Fruit fly (Drosophila melanogaster): ENCODE results near the gene CG43999.

The CG43999 gene

DNA sequence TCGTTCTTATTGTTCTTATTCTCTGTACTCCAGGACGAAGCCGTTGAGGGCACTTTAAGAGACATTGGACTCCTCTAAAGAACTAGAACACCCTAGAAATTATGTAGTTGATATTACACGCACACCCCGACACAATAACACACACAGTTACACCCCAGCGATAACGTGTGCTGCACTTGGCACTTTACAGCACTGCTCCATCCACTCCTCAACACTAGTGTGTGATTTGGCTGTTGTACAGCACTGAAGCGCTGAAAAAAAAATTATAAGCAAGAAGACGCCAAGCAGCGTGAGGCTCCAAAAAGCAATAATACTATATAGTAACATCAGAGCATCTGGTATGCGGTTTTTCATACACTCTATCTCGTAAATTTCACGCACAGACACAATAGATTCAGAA is 32.1 kb upstream of the CG43999 start:
- no peak for TF ChIP-seq CG13204 (GFP tag; optimal IDR thresholded peaks at IDR 0.05)
- TF ChIP-seq CG17806 (tag; optimal IDR thresholded peaks at IDR 0.05) = no peak
- TF ChIP-seq Snoo (tag; optimal IDR thresholded peaks at IDR 0.05) = no peak
- TF ChIP-seq fd96Ca (GFP tag; IDR thresholded peaks at IDR 0.05) = no peak
- TF ChIP-seq gl (tag; optimal IDR thresholded peaks at IDR 0.05) = no peak
- TF ChIP-seq CG34367 (tag; optimal IDR thresholded peaks at IDR 0.05) = no peak
- TF ChIP-seq Pif1B (GFP tag; optimal IDR thresholded peaks at IDR 0.05) = no peak
- no peak for TF ChIP-seq CG15710 (tag; optimal IDR thresholded peaks at IDR 0.05)
- no peak for TF ChIP-seq CG8301 (tag; optimal IDR thresholded peaks at IDR 0.05)
- no peak for TF ChIP-seq CG10348 (GFP tag; IDR thresholded peaks at IDR 0.05)

DNA sequence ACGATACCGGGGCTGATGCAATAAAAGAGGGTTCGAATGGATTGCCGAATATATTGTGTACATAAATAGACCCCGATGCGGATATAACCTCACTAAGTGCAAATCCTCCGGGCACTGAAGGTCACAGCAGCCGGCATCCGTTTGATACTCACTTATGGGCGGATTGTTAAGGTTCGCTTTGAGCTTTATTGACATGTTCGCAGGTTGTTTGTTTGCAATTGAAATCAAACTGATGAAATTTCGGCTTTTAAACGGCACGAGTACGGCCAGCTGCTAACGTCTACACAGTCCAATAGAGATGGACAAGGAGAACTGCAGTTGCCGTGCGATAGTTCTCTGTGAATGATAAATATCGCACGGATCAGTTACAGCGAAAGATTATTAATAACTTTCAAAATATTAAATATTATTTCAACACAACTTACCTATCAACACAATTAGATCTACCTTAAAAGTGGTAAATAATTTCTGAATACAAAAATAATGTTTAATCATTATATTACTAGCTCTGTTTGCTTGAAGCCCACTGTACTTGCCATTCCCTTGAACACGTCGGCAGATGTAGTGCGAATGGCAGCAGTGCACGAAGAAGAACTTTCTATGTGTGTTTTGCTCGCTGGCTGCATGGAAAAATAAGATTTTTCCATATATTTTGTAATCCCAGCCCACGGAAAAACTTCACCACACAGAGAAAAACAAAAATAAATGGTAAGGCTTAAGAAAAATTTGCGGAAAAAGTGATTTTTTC is 29.5 kb upstream of the CG43999 start, which contains the start of the genes GluProRS and AP-1sigma:
TSS of gene GluProRS (minus strand) at position 301 of the 748 bp plus-strand sequence.
TSS of gene AP-1sigma (plus strand) at position 561 of the 748 bp plus-strand sequence.
- TF ChIP-seq CG10348 (GFP tag; IDR thresholded peaks at IDR 0.05) = peak; percentile 89
- peak; percentile 94 for TF ChIP-seq CG12605 (GFP tag; IDR thresholded peaks at IDR 0.05)
- TF ChIP-seq EcR (GFP tag; optimal IDR thresholded peaks at IDR 0.05) = no peak
- TF ChIP-seq CG14655 (GFP tag; optimal IDR thresholded peaks at IDR 0.05) = no peak
- TF ChIP-seq CG13204 (GFP tag; optimal IDR thresholded peaks at IDR 0.05) = no peak
- peak; percentile 82 for TF ChIP-seq CG9948 (tag; optimal IDR thresholded peaks at IDR 0.05)
- TF ChIP-seq fd96Ca (GFP tag; IDR thresholded peaks at IDR 0.05) = peak; percentile 86
- peak; percentile 86 for TF ChIP-seq CG8159 (tag; optimal IDR thresholded peaks at IDR 0.05)
- TF ChIP-seq CG34367 (tag; optimal IDR thresholded peaks at IDR 0.05) = peak; percentile 77
- peak; percentile 83 for TF ChIP-seq CG15710 (tag; optimal IDR thresholded peaks at IDR 0.05)
- peak; percentile 79 for TF ChIP-seq CG8301 (tag; optimal IDR thresholded peaks at IDR 0.05)
- peak; percentile 23 for TF ChIP-seq gl (tag; optimal IDR thresholded peaks at IDR 0.05)
- TF ChIP-seq Pif1A (GFP tag; optimal IDR thresholded peaks at IDR 0.05) = peak; percentile 81
- peak; percentile 85 for TF ChIP-seq CG17806 (tag; optimal IDR thresholded peaks at IDR 0.05)
- peak; percentile 97 for TF ChIP-seq CG4496 (GFP tag; IDR thresholded peaks at IDR 0.05)
- peak; percentile 81 for TF ChIP-seq Pif1B (GFP tag; optimal IDR thresholded peaks at IDR 0.05)
- TF ChIP-seq rn (GFP tag; IDR thresholded peaks at IDR 0.05) = peak; percentile 91
- peak; percentile 93 for TF ChIP-seq Ets98B (GFP tag; IDR thresholded peaks at IDR 0.05)
- peak; percentile 75 for TF ChIP-seq Snoo (tag; optimal IDR thresholded peaks at IDR 0.05)
- TF ChIP-seq D1 (tag; optimal IDR thresholded peaks at IDR 0.05) = no peak
- TF ChIP-seq CG32121 (GFP tag; IDR thresholded peaks at IDR 0.05) = peak; percentile 91

DNA sequence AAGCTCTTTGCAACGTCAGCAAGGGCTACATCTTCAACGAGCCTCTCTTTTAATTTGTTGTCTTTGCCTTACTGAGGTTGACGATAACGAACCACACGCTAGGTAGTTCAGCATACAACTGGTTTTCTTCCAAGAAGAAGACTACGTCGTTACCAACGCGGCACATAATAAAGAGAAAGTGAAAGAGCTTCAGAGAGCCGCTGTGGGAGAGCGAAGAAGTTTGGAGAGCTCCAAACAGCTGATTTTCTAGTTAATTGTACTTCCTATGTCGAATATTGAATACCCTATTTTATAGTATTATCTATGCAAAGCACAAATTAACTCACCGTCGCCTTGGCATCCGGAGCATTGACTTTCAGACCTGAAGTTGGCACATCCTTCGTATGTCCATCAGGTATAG is 26.6 kb upstream of the CG43999 start:
- TF ChIP-seq CG34367 (tag; optimal IDR thresholded peaks at IDR 0.05) (no peak), CG10348 (GFP tag; IDR thresholded peaks at IDR 0.05) (no peak), Snoo (tag; optimal IDR thresholded peaks at IDR 0.05) (peak; percentile 3), CG32121 (GFP tag; IDR thresholded peaks at IDR 0.05) (no peak), gl (tag; optimal IDR thresholded peaks at IDR 0.05) (no peak), CG8301 (tag; optimal IDR thresholded peaks at IDR 0.05) (peak; percentile 20), CG17806 (tag; optimal IDR thresholded peaks at IDR 0.05) (no peak), CG14655 (GFP tag; optimal IDR thresholded peaks at IDR 0.05) (no peak), CG13204 (GFP tag; optimal IDR thresholded peaks at IDR 0.05) (no peak), CG4496 (GFP tag; IDR thresholded peaks at IDR 0.05) (no peak), rn (GFP tag; IDR thresholded peaks at IDR 0.05) (no peak), D1 (tag; optimal IDR thresholded peaks at IDR 0.05) (no peak), CG9948 (tag; optimal IDR thresholded peaks at IDR 0.05) (no peak), CG15710 (tag; optimal IDR thresholded peaks at IDR 0.05) (no peak), fd96Ca (GFP tag; IDR thresholded peaks at IDR 0.05) (no peak), Pif1A (GFP tag; optimal IDR thresholded peaks at IDR 0.05) (peak; percentile 26), Pif1B (GFP tag; optimal IDR thresholded peaks at IDR 0.05) (peak; percentile 50), CG8159 (tag; optimal IDR thresholded peaks at IDR 0.05) (peak; percentile 3), CG12605 (GFP tag; IDR thresholded peaks at IDR 0.05) (peak; percentile 45; the same call in 1 of the 2 replicates), Ets98B (GFP tag; IDR thresholded peaks at IDR 0.05) (peak; percentile 42; the same call in 1 of the 2 replicates), EcR (GFP tag; optimal IDR thresholded peaks at IDR 0.05) (peak; percentile 40)

DNA sequence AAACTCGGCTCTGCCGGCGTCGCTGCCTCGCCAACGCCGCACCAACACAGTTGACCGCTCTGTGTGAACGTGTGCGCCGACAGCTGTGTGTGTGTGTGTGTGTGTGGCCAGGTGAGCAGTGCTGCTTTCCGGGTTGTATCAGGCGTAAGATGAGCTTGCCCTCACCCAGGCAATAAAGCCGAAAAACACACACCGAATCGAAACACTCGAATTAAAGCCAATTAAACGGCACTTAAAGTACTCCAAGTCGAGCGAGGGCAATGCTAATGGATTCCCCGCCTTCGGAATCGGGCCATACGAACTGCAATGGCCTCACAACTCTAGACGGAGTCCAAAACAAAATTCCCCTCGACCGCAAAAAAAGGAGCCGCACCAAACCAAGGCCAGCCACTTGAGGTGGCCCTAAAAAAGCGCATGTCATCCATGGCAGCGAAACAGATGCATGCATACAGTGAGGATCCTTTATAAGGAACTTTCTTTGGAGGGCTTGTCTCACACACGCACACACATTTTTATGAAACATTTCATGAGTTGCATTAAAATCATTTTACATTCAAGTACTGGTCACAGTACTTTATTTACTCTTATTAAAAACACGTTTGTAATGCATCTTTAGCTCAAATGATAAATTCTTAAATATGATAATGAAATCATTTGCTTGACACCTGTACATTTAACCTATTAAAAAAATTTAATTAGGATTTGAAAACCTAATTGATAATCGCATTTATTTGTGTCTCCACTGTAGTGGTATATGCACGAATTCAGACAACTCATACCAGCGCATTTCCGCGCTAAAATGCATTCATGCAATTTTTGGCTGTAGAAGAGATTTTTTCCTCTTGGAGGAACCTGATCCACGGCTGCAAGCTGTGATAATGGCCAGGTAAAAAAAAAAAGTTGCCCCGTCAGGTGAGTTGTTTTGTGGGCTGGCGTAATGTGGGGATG is 19.9 kb upstream of the CG43999 start:
- TF ChIP-seq fd96Ca (GFP tag; IDR thresholded peaks at IDR 0.05) (peak; percentile 50; the same call in 2 of the 3 replicates), gl (tag; optimal IDR thresholded peaks at IDR 0.05) (peak; percentile 82), CG32121 (GFP tag; IDR thresholded peaks at IDR 0.05) (peak; percentile 72), CG9948 (tag; optimal IDR thresholded peaks at IDR 0.05) (peak; percentile 96), CG17806 (tag; optimal IDR thresholded peaks at IDR 0.05) (peak; percentile 95), Ets98B (GFP tag; IDR thresholded peaks at IDR 0.05) (peak; percentile 15), rn (GFP tag; IDR thresholded peaks at IDR 0.05) (peak; percentile 47; the same call in 1 of the 2 replicates), Snoo (tag; optimal IDR thresholded peaks at IDR 0.05) (peak; percentile 91), CG12605 (GFP tag; IDR thresholded peaks at IDR 0.05) (peak; percentile 47), CG8301 (tag; optimal IDR thresholded peaks at IDR 0.05) (peak; percentile 89), CG8159 (tag; optimal IDR thresholded peaks at IDR 0.05) (peak; percentile 99), CG13204 (GFP tag; optimal IDR thresholded peaks at IDR 0.05) (peak; percentile 88), Pif1A (GFP tag; optimal IDR thresholded peaks at IDR 0.05) (peak; percentile 94), CG10348 (GFP tag; IDR thresholded peaks at IDR 0.05) (peak; percentile 17; the same call in 1 of the 2 replicates), CG34367 (tag; optimal IDR thresholded peaks at IDR 0.05) (peak; percentile 95), D1 (tag; optimal IDR thresholded peaks at IDR 0.05) (peak; percentile 93), CG15710 (tag; optimal IDR thresholded peaks at IDR 0.05) (peak; percentile 98), Pif1B (GFP tag; optimal IDR thresholded peaks at IDR 0.05) (peak; percentile 93), CG14655 (GFP tag; optimal IDR thresholded peaks at IDR 0.05) (peak; percentile 93), CG4496 (GFP tag; IDR thresholded peaks at IDR 0.05) (peak; percentile 72; the same call in 2 of the 3 replicates), EcR (GFP tag; optimal IDR thresholded peaks at IDR 0.05) (peak; percentile 62)
